Fruit fly (Drosophila melanogaster) Kc167 (cell line): ENCODE results near the gene eIF4A.

ENCODE experiments used
- h ChIP-seq: fragments of >200 bp; optimal IDR thresholded peaks from 3 replicates; lab custom pipeline; 2018; ENCODE audit warnings: missing external identifiers
- insv ChIP-seq: fragments of >200 bp; optimal IDR thresholded peaks from 3 replicates; lab custom pipeline; 2018; ENCODE audit warnings: missing external identifiers
- psq ChIP-seq: fragments of >200 bp; optimal IDR thresholded peaks from 2 replicates; lab custom pipeline; 2017; ENCODE audit warnings: missing external identifiers

- no peak for TF ChIP-seq h (lab: Kevin White, UChicago)
- no peak for TF ChIP-seq insv (lab: Kevin White, UChicago)
- no peak for TF ChIP-seq psq (lab: Kevin White, UChicago)
These were observed 897 bp downstream of the eIF4A start for dm6 chr2L:5982334-5982987.
